Fruit fly (Drosophila melanogaster): ENCODE data around the gene GATAe.
A peak's percentile ranks its signal among the peaks of the same experiment; 100 is the strongest.

Gene GATAe

DNA sequence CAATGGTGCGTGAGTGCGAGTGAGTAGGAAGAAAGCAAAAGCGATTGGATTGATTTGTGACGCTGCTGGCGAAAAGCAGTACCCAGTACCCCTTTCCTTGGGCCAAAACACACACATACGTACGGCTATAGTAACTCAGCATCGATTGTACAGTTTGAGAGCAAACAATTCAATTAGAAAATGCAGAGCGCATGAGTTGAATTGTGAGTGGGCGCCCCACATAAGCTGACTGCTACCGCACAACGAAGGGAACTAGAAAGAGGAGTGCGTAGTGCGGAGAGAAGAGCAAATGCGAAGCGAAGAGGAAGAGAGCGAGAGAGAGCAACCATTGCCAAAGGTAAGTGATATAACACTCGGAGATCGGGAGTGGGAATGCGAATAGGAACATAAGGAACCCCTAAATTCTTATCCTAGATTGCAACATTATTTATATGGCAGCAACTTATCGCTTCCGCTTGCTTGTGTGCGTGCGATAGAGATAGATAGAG, 35.4 kb upstream of the GATAe start (continued):
- TF ChIP-seq CG4707 (GFP tag; optimal IDR thresholded peaks at IDR 0.05): peak; percentile 10
- peak; percentile 78 for TF ChIP-seq ERR (GFP tag; optimal IDR thresholded peaks at IDR 0.05)
- no peak for TF ChIP-seq CG2116 (GFP tag; optimal IDR thresholded peaks at IDR 0.05)
- no peak for TF ChIP-seq Lpt (GFP tag; optimal IDR thresholded peaks at IDR 0.05)
- TF ChIP-seq Hey (tag; optimal IDR thresholded peaks at IDR 0.05): peak; percentile 29
- TF ChIP-seq CG3163 (GFP tag; optimal IDR thresholded peaks at IDR 0.05): peak; percentile 94
- peak; percentile 2 for TF ChIP-seq CG8089 (GFP tag; optimal IDR thresholded peaks at IDR 0.05)
- peak; percentile 21 for TF ChIP-seq sens (GFP tag)
- TF ChIP-seq CG7987 (GFP tag; optimal IDR thresholded peaks at IDR 0.05): peak; percentile 62
- TF ChIP-seq nom (GFP tag; optimal IDR thresholded peaks at IDR 0.05): peak; percentile 47
- TF ChIP-seq exex (tag; optimal IDR thresholded peaks at IDR 0.05): peak; percentile 71
- peak; percentile 45 for TF ChIP-seq Ets65A (GFP tag)
- peak; percentile 19 for TF ChIP-seq pfk (GFP tag; optimal IDR thresholded peaks at IDR 0.05)
- TF ChIP-seq CG8281 (tag; optimal IDR thresholded peaks at IDR 0.05): no peak
- peak; percentile 32 for TF ChIP-seq CG10431 (GFP tag; optimal IDR thresholded peaks at IDR 0.05)
- peak; percentile 25 for TF ChIP-seq disco-r (GFP tag; optimal IDR thresholded peaks at IDR 0.05)
- no peak for TF ChIP-seq CG15696 (tag; optimal IDR thresholded peaks at IDR 0.05)
- no peak for TF ChIP-seq Hr39 (optimal IDR thresholded peaks at IDR 0.05)
- TF ChIP-seq Doc3 (GFP tag; IDR thresholded peaks at IDR 0.05; ENCODE audit: partially characterized antibody): no peak
- peak; percentile 10 for TF ChIP-seq sqz (GFP tag; optimal IDR thresholded peaks at IDR 0.05)
- no peak for TF ChIP-seq CG43689 (GFP tag; IDR thresholded peaks at IDR 0.05)
- TF ChIP-seq Rx (GFP tag; IDR thresholded peaks at IDR 0.05): no peak
- TF ChIP-seq sd (tag; optimal IDR thresholded peaks at IDR 0.05): peak; percentile 38
- peak; percentile 84 for TF ChIP-seq CG17385 (GFP tag; optimal IDR thresholded peaks at IDR 0.05)
- TF ChIP-seq Nf-YA (GFP tag; IDR thresholded peaks at IDR 0.05): no peak
- TF ChIP-seq HHEX (GFP tag; optimal IDR thresholded peaks at IDR 0.05): peak; percentile 0
- no peak for TF ChIP-seq CG11398 (GFP tag; optimal IDR thresholded peaks at IDR 0.05)
- TF ChIP-seq cg (GFP tag; optimal IDR thresholded peaks at IDR 0.05): peak; percentile 86
- TF ChIP-seq yki (optimal IDR thresholded peaks at IDR 0.05): peak; percentile 84
- peak; percentile 10 for TF ChIP-seq luna (GFP tag; optimal IDR thresholded peaks at IDR 0.05)
- peak; percentile 72 for TF ChIP-seq CHES-1-like (GFP tag; optimal IDR thresholded peaks at IDR 0.05)
- peak; percentile 87 for TF ChIP-seq CG15479 (GFP tag; optimal IDR thresholded peaks at IDR 0.05)
- TF ChIP-seq CTCF (GFP tag; optimal IDR thresholded peaks at IDR 0.05): no peak
- TF ChIP-seq chn (GFP tag; optimal IDR thresholded peaks at IDR 0.05): no peak
- TF ChIP-seq trem (tag; optimal IDR thresholded peaks at IDR 0.05): no peak
- TF ChIP-seq CG33557 (GFP tag; optimal IDR thresholded peaks at IDR 0.05): no peak
- TF ChIP-seq ewg (GFP tag; optimal IDR thresholded peaks at IDR 0.05): peak; percentile 100
- no peak for TF ChIP-seq bsh (GFP tag; optimal IDR thresholded peaks at IDR 0.05)
- TF ChIP-seq tap (tag; optimal IDR thresholded peaks at IDR 0.05): no peak
- TF ChIP-seq CG32772 (GFP tag; IDR thresholded peaks at IDR 0.05): no peak
- TF ChIP-seq CG12659 (GFP tag; optimal IDR thresholded peaks at IDR 0.05): peak; percentile 3
- TF ChIP-seq slp2 (GFP tag; optimal IDR thresholded peaks at IDR 0.05): peak; percentile 17
- no peak for TF ChIP-seq cas (GFP tag; IDR thresholded peaks at IDR 0.05)
- peak; percentile 41 for TF ChIP-seq CG11504 (tag; optimal IDR thresholded peaks at IDR 0.05)
- TF ChIP-seq nmo (GFP tag; optimal IDR thresholded peaks at IDR 0.05): peak; percentile 24
- TF ChIP-seq Pdp1 (GFP tag; optimal IDR thresholded peaks at IDR 0.05): peak in 1 of 2 experiments; percentile 60
- no peak for TF ChIP-seq Dp (GFP tag; optimal IDR thresholded peaks at IDR 0.05)
- TF ChIP-seq CG2129 (GFP tag; IDR thresholded peaks at IDR 0.05; ENCODE audit: partially characterized antibody): no peak
- no peak for TF ChIP-seq HLH54F (GFP tag; optimal IDR thresholded peaks at IDR 0.05)
- peak; percentile 52 for TF ChIP-seq pb (GFP tag; optimal IDR thresholded peaks at IDR 0.05)
- TF ChIP-seq grn (GFP tag; optimal IDR thresholded peaks at IDR 0.05): peak; percentile 8
- TF ChIP-seq Mrtf (GFP tag; IDR thresholded peaks at IDR 0.05): no peak

All from whole organism, embryonic.